Fruit fly (Drosophila melanogaster): ENCODE measurements around the gene Msr-110.

Gene Msr-110

DNA sequence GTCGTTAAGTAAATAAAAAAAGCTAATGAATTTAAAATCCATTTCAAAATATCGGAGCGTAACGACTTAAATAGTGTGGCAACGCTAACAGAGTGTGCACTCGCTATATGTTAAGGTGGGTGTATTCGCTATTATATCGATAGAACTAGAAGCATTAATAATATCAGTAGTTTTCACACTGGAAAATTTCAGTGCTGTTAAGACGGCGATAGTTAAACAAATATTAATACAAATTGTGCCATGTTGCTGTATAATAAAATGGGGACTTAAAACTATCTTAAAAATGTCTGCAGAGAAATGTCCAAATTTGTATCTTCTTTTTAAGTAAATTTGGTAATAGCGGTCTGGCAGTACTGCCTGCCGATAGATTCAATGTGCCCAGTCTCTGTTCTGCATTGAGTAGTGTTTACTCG lies 6.2 kb upstream of the Msr-110 start (continued):
- peak; percentile 60 for TF ChIP-seq CG15336 (GFP tag; IDR thresholded peaks at IDR 0.05)
- TF ChIP-seq CG10631 (GFP tag; optimal IDR thresholded peaks at IDR 0.05): peak; percentile 86
- no peak for TF ChIP-seq Eip93F (GFP tag; optimal IDR thresholded peaks at IDR 0.05)
- TF ChIP-seq fkh (GFP tag; optimal IDR thresholded peaks at IDR 0.05): peak; percentile 96
- peak; percentile 79 for TF ChIP-seq CG11902 (GFP tag; optimal IDR thresholded peaks at IDR 0.05)
- peak; percentile 78 for TF ChIP-seq acj6 (GFP tag; optimal IDR thresholded peaks at IDR 0.05)
- TF ChIP-seq CG9139 (GFP tag; optimal IDR thresholded peaks at IDR 0.05): no peak
- no peak for TF ChIP-seq topi (GFP tag; optimal IDR thresholded peaks at IDR 0.05)
- no peak for TF ChIP-seq achi (GFP tag; optimal IDR thresholded peaks at IDR 0.05)
- TF ChIP-seq Sox15 (GFP tag; optimal IDR thresholded peaks at IDR 0.05): peak; percentile 71
- TF ChIP-seq CG6792 (GFP tag; optimal IDR thresholded peaks at IDR 0.05): peak; percentile 51
- peak; percentile 51 for TF ChIP-seq Lpt (GFP tag; optimal IDR thresholded peaks at IDR 0.05)
- TF ChIP-seq OdsH (GFP tag; optimal IDR thresholded peaks at IDR 0.05): no peak
- TF ChIP-seq fd59A (GFP tag; optimal IDR thresholded peaks at IDR 0.05): peak; percentile 52
- peak; percentile 91 for TF ChIP-seq Hr39 (GFP tag; optimal IDR thresholded peaks at IDR 0.05)
- TF ChIP-seq eg (GFP tag; IDR thresholded peaks at IDR 0.05): peak; percentile 89
- TF ChIP-seq esn (GFP tag; optimal IDR thresholded peaks at IDR 0.05): peak; percentile 78
- no peak for TF ChIP-seq dsx (GFP tag; optimal IDR thresholded peaks at IDR 0.05; ENCODE audit: poor library complexity, severe bottlenecking)
- TF ChIP-seq CG4318 (GFP tag; optimal IDR thresholded peaks at IDR 0.05): peak; percentile 68
- peak; percentile 49; the same call in 1 of the 3 replicates for TF ChIP-seq CG8119 (GFP tag; IDR thresholded peaks at IDR 0.05)
- no peak for TF ChIP-seq CG3032 (tag; optimal IDR thresholded peaks at IDR 0.05)
- no peak for TF ChIP-seq ss (GFP tag; optimal IDR thresholded peaks at IDR 0.05)
- no peak for TF ChIP-seq Blimp-1 (GFP tag; optimal IDR thresholded peaks at IDR 0.05)
- TF ChIP-seq CG11294 (GFP tag; IDR thresholded peaks at IDR 0.05): peak; percentile 74
- TF ChIP-seq lz (GFP tag; optimal IDR thresholded peaks at IDR 0.05): peak; percentile 82
- TF ChIP-seq salr (GFP tag; optimal IDR thresholded peaks at IDR 0.05): peak in 1 of 2 experiments; percentile 59

- peak; percentile 25 for TF ChIP-seq fkh (GFP tag; optimal IDR thresholded peaks at IDR 0.05)
- TF ChIP-seq acj6 (GFP tag; optimal IDR thresholded peaks at IDR 0.05): no peak
Observed at dm6 chr3L:5581542-5581941, 4.4 kb upstream of the Msr-110 start.

DNA sequence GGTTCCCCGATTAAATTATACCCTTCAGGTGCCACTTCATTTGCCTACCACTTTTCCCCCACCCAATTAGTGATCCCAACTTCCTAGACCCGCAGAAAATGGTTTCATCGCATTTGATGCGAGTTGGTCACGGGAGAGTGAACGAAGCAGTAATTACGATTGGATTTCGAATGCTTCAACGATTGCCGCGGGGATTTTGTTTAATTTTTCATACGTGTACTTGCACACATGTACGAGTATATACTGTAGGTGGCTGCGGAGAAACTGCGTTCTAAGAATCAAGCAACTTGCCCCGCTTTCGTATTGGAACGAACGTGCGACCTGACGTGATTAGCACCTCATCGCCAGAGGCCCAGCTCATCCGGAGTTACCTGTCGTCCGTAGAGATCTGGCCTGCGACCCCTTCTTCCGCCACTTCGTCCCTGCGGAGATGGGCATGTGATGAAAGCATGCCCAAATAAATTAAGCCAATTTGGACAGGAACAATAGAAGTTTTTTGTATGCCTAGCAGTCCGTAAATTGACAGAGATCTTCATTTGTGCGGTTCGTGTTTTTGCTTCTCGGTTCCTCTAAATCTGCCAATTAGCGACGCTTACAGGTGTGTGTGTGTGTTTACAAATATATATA lies 3.5 kb upstream of the Msr-110 start:
- TF ChIP-seq Eip75B (GFP tag; optimal IDR thresholded peaks at IDR 0.05) (no peak), Sox15 (GFP tag; optimal IDR thresholded peaks at IDR 0.05) (no peak), esn (GFP tag; optimal IDR thresholded peaks at IDR 0.05) (no peak), dsx (GFP tag; optimal IDR thresholded peaks at IDR 0.05; ENCODE audit: poor library complexity, severe bottlenecking) (no peak), Smox (GFP tag; optimal IDR thresholded peaks at IDR 0.05) (no peak), fkh (GFP tag; optimal IDR thresholded peaks at IDR 0.05) (peak; percentile 15), fd85E (GFP tag; optimal IDR thresholded peaks at IDR 0.05) (no peak)

DNA sequence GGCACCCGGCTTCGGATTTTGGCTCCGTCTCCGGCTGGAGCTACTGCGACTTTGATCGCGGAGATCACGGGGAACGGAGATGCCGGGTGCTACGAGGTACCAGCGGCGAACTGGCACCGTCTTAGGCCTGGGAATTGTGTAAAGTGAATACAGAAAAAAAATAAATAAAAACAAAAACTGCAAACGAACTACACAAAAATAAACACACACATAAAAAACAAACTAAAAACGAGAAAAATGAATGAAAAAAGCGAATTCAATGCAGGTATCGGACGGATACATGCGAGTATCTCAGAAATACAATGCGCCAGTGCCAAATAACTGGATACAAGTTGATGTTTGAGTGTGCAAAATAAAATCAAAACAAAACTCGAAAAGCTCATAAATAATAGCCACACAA lies 2.6 kb upstream of the Msr-110 start:
- TF ChIP-seq Sox14 (GFP tag; optimal IDR thresholded peaks at IDR 0.05) (no peak), CG31627 (GFP tag; optimal IDR thresholded peaks at IDR 0.05) (no peak), CG9139 (GFP tag; optimal IDR thresholded peaks at IDR 0.05) (no peak), Smox (GFP tag; optimal IDR thresholded peaks at IDR 0.05) (no peak), ss (GFP tag; optimal IDR thresholded peaks at IDR 0.05) (no peak), CG1621 (tag; optimal IDR thresholded peaks at IDR 0.05) (no peak), CG7368 (GFP tag; optimal IDR thresholded peaks at IDR 0.05) (no peak), svp (GFP tag) (no peak), CG6276 (GFP tag; optimal IDR thresholded peaks at IDR 0.05) (peak; percentile 92), CG6808 (GFP tag; optimal IDR thresholded peaks at IDR 0.05) (no peak), CG15336 (GFP tag; IDR thresholded peaks at IDR 0.05) (peak; percentile 85), CG6854 (GFP tag; optimal IDR thresholded peaks at IDR 0.05) (no peak), dac (GFP tag; optimal IDR thresholded peaks at IDR 0.05) (peak; percentile 7), Hr4 (GFP tag; optimal IDR thresholded peaks at IDR 0.05) (peak; percentile 39), CG8632 (GFP tag; optimal IDR thresholded peaks at IDR 0.05) (no peak), Met (GFP tag; optimal IDR thresholded peaks at IDR 0.05) (no peak), CG8119 (GFP tag; IDR thresholded peaks at IDR 0.05) (peak; percentile 92), CG3919 (GFP tag; optimal IDR thresholded peaks at IDR 0.05) (no peak), dsx (GFP tag; optimal IDR thresholded peaks at IDR 0.05; ENCODE audit: poor library complexity, severe bottlenecking) (no peak), esn (GFP tag; optimal IDR thresholded peaks at IDR 0.05) (no peak), CG10669 (GFP tag; optimal IDR thresholded peaks at IDR 0.05) (no peak), OdsH (GFP tag; optimal IDR thresholded peaks at IDR 0.05) (no peak), topi (GFP tag; optimal IDR thresholded peaks at IDR 0.05) (no peak), Gug (GFP tag; IDR thresholded peaks at IDR 0.05) (0 out of 2 replicates have a peak, but pooled peaks have one; percentile 31)

Data from whole organism, prepupa.